Worm (Caenorhabditis elegans) whole organism, mixed stage, embryonic: Measurements from ENCODE around the gene rme-1.

Experiments
- M03D4.4 ChIP-seq: sonication (generic microtip); optimal IDR thresholded peaks from 2 replicates; lab custom pipeline; 2017; ENCODE audit warnings: mild to moderate bottlenecking, missing genetic modification characterization, missing compliant biosample characterization
- bed-3 ChIP-seq: fragments of 200-800 bp; sonication (Bioruptor generic); optimal IDR thresholded peaks from 3 replicates; lab custom pipeline; 2018; ENCODE audit warnings: mild to moderate bottlenecking, missing genetic modification characterization, moderate library complexity, missing compliant biosample characterization
- blmp-1 ChIP-seq: fragments of 150-350 bp; optimal IDR thresholded peaks from 2 replicates; lab custom pipeline; 2014; ENCODE audit warnings: missing biosample characterization, missing genetic modification characterization
- ceh-39 ChIP-seq: fragments of 150-350 bp; optimal IDR thresholded peaks from 2 replicates; lab custom pipeline; 2014; ENCODE audit warnings: missing biosample characterization, missing genetic modification characterization
- ceh-43 ChIP-seq: fragments of 200-800 bp; sonication (Bioruptor generic); optimal IDR thresholded peaks from 2 replicates; lab custom pipeline; 2018; ENCODE audit warnings: mild to moderate bottlenecking, missing genetic modification characterization, moderate library complexity, missing compliant biosample characterization
- ceh-83 ChIP-seq: fragments of 200-800 bp; sonication (Bioruptor generic); optimal IDR thresholded peaks from 2 replicates; lab custom pipeline; 2018; ENCODE audit warnings: mild to moderate bottlenecking, missing genetic modification characterization, missing compliant biosample characterization
- ces-1 ChIP-seq: fragments of 150-350 bp; optimal IDR thresholded peaks from 2 replicates; lab custom pipeline; 2014; ENCODE audit warnings: missing biosample characterization, missing genetic modification reagents, missing genetic modification characterization
- cnd-1 ChIP-seq: fragments of 200-800 bp; sonication (Bioruptor generic); optimal IDR thresholded peaks from 2 replicates; lab custom pipeline; 2018; ENCODE audit warnings: mild to moderate bottlenecking, missing genetic modification characterization, missing compliant biosample characterization
- drap-1 ChIP-seq: fragments of 200-800 bp; sonication (Bioruptor generic); optimal IDR thresholded peaks from 3 replicates; lab custom pipeline; 2018; ENCODE audit warnings: mild to moderate bottlenecking, missing genetic modification characterization, missing compliant biosample characterization
- elt-1 ChIP-seq: sonication (generic microtip); optimal IDR thresholded peaks from 2 replicates; lab custom pipeline; 2017; ENCODE audit warnings: missing genetic modification characterization, mild to moderate bottlenecking, missing compliant biosample characterization, antibody characterized with exemption, moderate library complexity, borderline replicate concordance; ENCODE audit not compliant: insufficient read depth
- elt-3 ChIP-seq: fragments of 150-350 bp; optimal IDR thresholded peaks from 2 replicates; lab custom pipeline; 2014; ENCODE audit warnings: missing biosample characterization, missing genetic modification characterization
- flh-1 ChIP-seq: fragments of 200-800 bp; sonication (Bioruptor generic); optimal IDR thresholded peaks from 2 replicates; lab custom pipeline; 2018; ENCODE audit warnings: mild to moderate bottlenecking, missing genetic modification characterization, moderate library complexity, missing compliant biosample characterization
- ham-2 ChIP-seq: fragments of 200-800 bp; sonication (Bioruptor generic); optimal IDR thresholded peaks from 2 replicates; lab custom pipeline; 2018; ENCODE audit warnings: mild to moderate bottlenecking, missing genetic modification characterization, missing compliant biosample characterization
- hlh-1 ChIP-seq: fragments of 150-350 bp; optimal IDR thresholded peaks from 2 replicates; lab custom pipeline; 2014; ENCODE audit warnings: missing biosample characterization, missing genetic modification reagents, missing genetic modification characterization
- lin-13 ChIP-seq: fragments of 150-350 bp; optimal IDR thresholded peaks from 2 replicates; lab custom pipeline; 2014; ENCODE audit warnings: missing biosample characterization, missing genetic modification characterization
- lin-32 ChIP-seq: fragments of 200-800 bp; sonication (Bioruptor generic); optimal IDR thresholded peaks from 2 replicates; lab custom pipeline; 2018; ENCODE audit warnings: mild to moderate bottlenecking, missing genetic modification characterization, missing compliant biosample characterization
- lsy-2 ChIP-seq: fragments of 150-350 bp; optimal IDR thresholded peaks from 2 replicates; lab custom pipeline; 2014; ENCODE audit warnings: missing biosample characterization, missing genetic modification characterization
- mab-5 ChIP-seq: fragments of 150-350 bp; optimal IDR thresholded peaks from 2 replicates; lab custom pipeline; 2014; ENCODE audit warnings: missing biosample characterization, missing genetic modification characterization
- mep-1 ChIP-seq: fragments of 150-350 bp; optimal IDR thresholded peaks from 2 replicates; lab custom pipeline; 2017; ENCODE audit warnings: missing biosample characterization, missing genetic modification reagents, missing genetic modification characterization, inconsistent platforms
- mls-2 ChIP-seq: sonication (generic microtip); optimal IDR thresholded peaks from 2 replicates; lab custom pipeline; 2016; ENCODE audit warnings: mild to moderate bottlenecking, missing genetic modification characterization, moderate library complexity, missing compliant biosample characterization
- nhr-12 ChIP-seq: fragments of 150-350 bp; optimal IDR thresholded peaks from 2 replicates; lab custom pipeline; 2014; ENCODE audit warnings: missing biosample characterization, missing genetic modification characterization
- nhr-2 ChIP-seq: fragments of 150-350 bp; optimal IDR thresholded peaks from 2 replicates; lab custom pipeline; 2014; ENCODE audit warnings: missing biosample characterization, missing genetic modification characterization
- nhr-237 ChIP-seq: fragments of 150-350 bp; optimal IDR thresholded peaks from 2 replicates; lab custom pipeline; 2014; ENCODE audit warnings: missing biosample characterization, missing genetic modification characterization
- nhr-28 ChIP-seq: fragments of 150-350 bp; optimal IDR thresholded peaks from 2 replicates; lab custom pipeline; 2014; ENCODE audit warnings: missing biosample characterization, missing genetic modification characterization
- nhr-76 ChIP-seq: sonication (generic microtip); optimal IDR thresholded peaks from 2 replicates; lab custom pipeline; 2017; ENCODE audit warnings: missing biosample characterization, missing genetic modification characterization
- pha-4 ChIP-seq: fragments of 150-350 bp; optimal IDR thresholded peaks from 2 replicates; lab custom pipeline; 2018; ENCODE audit warnings: missing biosample characterization, missing genetic modification reagents, missing genetic modification characterization
- sem-2 ChIP-seq: fragments of 200-800 bp; sonication (Bioruptor generic); optimal IDR thresholded peaks from 2 replicates; lab custom pipeline; 2018; ENCODE audit warnings: mild to moderate bottlenecking, missing genetic modification characterization, missing compliant biosample characterization
- snpc-4 ChIP-seq: fragments of 150-350 bp; optimal IDR thresholded peaks from 2 replicates; lab custom pipeline; 2014; ENCODE audit warnings: missing biosample characterization, missing genetic modification characterization
- sptf-1 ChIP-seq: sonication (generic microtip); optimal IDR thresholded peaks from 2 replicates; lab custom pipeline; 2017; ENCODE audit warnings: mild to moderate bottlenecking, missing genetic modification characterization, moderate library complexity, missing compliant biosample characterization
- tbx-8 ChIP-seq: fragments of 200-800 bp; sonication (Bioruptor generic); optimal IDR thresholded peaks from 2 replicates; lab custom pipeline; 2018; ENCODE audit warnings: mild to moderate bottlenecking, missing genetic modification characterization, moderate library complexity, missing compliant biosample characterization
- unc-120 ChIP-seq: sonication (generic microtip); optimal IDR thresholded peaks from 2 replicates; lab custom pipeline; 2017; ENCODE audit warnings: missing genetic modification characterization, missing compliant biosample characterization; ENCODE audit not compliant: poor library complexity, severe bottlenecking
- unc-39 ChIP-seq: fragments of 150-350 bp; optimal IDR thresholded peaks from 2 replicates; lab custom pipeline; 2014; ENCODE audit warnings: missing biosample characterization, missing genetic modification characterization
- unc-62 ChIP-seq: fragments of 150-350 bp; optimal IDR thresholded peaks from 2 replicates; lab custom pipeline; 2014; ENCODE audit warnings: missing biosample characterization, missing genetic modification reagents, missing genetic modification characterization
- zip-8 ChIP-seq: fragments of 150-350 bp; optimal IDR thresholded peaks from 2 replicates; lab custom pipeline; 2014; ENCODE audit warnings: missing biosample characterization, missing genetic modification characterization
- ztf-11 ChIP-seq: fragments of 150-350 bp; optimal IDR thresholded peaks from 2 replicates; lab custom pipeline; 2014; ENCODE audit warnings: missing biosample characterization, missing genetic modification characterization

Gene rme-1

ce11 chrV:6224984-6225617 lies 16.4 kb downstream of the rme-1 start:
- no peak for TF ChIP-seq sem-2
- no peak for TF ChIP-seq cnd-1 (tag; lab: Kevin White, UChicago)
- no peak for TF ChIP-seq pha-4 (tag; lab: Kevin White, UChicago)
- TF ChIP-seq lin-32 (GFP tag; lab: Kevin White, UChicago), result no peak
- TF ChIP-seq lsy-2 (tag; lab: Kevin White, UChicago), result no peak

ce11 chrV:6225745-6226528 lies 17.3 kb downstream of the rme-1 start:
- TF ChIP-seq ces-1 (GFP tag; lab: Kevin White, UChicago), result peak; percentile 27
- TF ChIP-seq nhr-28 (tag; lab: Kevin White, UChicago), result no peak

- TF ChIP-seq lin-13, result no peak
- TF ChIP-seq mls-2 (tag; lab: Kevin White, UChicago), result no peak
- TF ChIP-seq ceh-83 (GFP tag; lab: Kevin White, UChicago), result no peak
Measured at ce11 chrV:6226530-6227125, 17.9 kb downstream of the rme-1 start, which contains the start of gene W06H8.6. W06H8.6 (minus strand) TSS chrV:6227010.

ce11 chrV:6227326-6228246 lies 18.9 kb downstream of the rme-1 start:
- TF ChIP-seq ham-2 (GFP tag; lab: Kevin White, UChicago) (peak; percentile 89), snpc-4 (tag; lab: Kevin White, UChicago) (no peak), blmp-1 (tag; lab: Kevin White, UChicago) (peak; percentile 35), elt-3 (tag; lab: Kevin White, UChicago) (peak; percentile 12), lsy-2 (tag; lab: Kevin White, UChicago) (peak; percentile 63), mab-5 (no peak), nhr-237 (tag; lab: Kevin White, UChicago) (peak; percentile 61), cnd-1 (tag; lab: Kevin White, UChicago) (peak; percentile 3), lin-13 (peak; percentile 62), tbx-8 (peak; percentile 71), nhr-28 (tag; lab: Kevin White, UChicago) (no peak), unc-62 (GFP tag; lab: Kevin White, UChicago) (peak; percentile 87), ceh-43 (GFP tag; lab: Kevin White, UChicago) (no peak), mls-2 (tag; lab: Kevin White, UChicago) (peak; percentile 83), unc-39 (tag; lab: Kevin White, UChicago) (no peak), mep-1 (tag; lab: Kevin White, UChicago) (peak; percentile 71), nhr-2 (tag; lab: Kevin White, UChicago) (no peak), sem-2 (peak; percentile 8), zip-8 (tag; lab: Kevin White, UChicago) (no peak), nhr-12 (tag; lab: Kevin White, UChicago) (peak; percentile 82), drap-1 (GFP tag; lab: Kevin White, UChicago) (peak; percentile 67), ces-1 (GFP tag; lab: Kevin White, UChicago) (peak; percentile 73), sptf-1 (tag; lab: Kevin White, UChicago) (peak; percentile 81), ceh-83 (GFP tag; lab: Kevin White, UChicago) (no peak), pha-4 (tag; lab: Kevin White, UChicago) (peak; percentile 90), ceh-39 (tag; lab: Kevin White, UChicago) (peak; percentile 40), bed-3 (GFP tag; lab: Kevin White, UChicago) (peak; percentile 24), M03D4.4 (tag; lab: Kevin White, UChicago) (peak; percentile 64), ztf-11 (tag; lab: Kevin White, UChicago) (peak; percentile 66), elt-1 (tag; lab: Kevin White, UChicago) (no peak), hlh-1 (peak; percentile 36), lin-32 (GFP tag; lab: Kevin White, UChicago) (no peak), flh-1 (GFP tag; lab: Kevin White, UChicago) (no peak), unc-120 (peak; percentile 95), nhr-76 (no peak)
- TF ChIP-seq, all 35 proteins: peak for 23
